Fruit fly (Drosophila melanogaster) whole organism, prepupa: Measurements from ENCODE around the gene CG13067.

Experiments
- Blimp-1 ChIP-seq: fragments of 200-800 bp; sonication (Bioruptor generic); optimal IDR thresholded peaks from 3 replicates; lab custom pipeline; 2017; ENCODE audit warnings: missing biosample characterization, missing genetic modification characterization, mild to moderate bottlenecking, moderate library complexity, missing genetic modification reagents
- CG10631 ChIP-seq: fragments of 200-800 bp; sonication (Bioruptor generic); optimal IDR thresholded peaks from 2 replicates; lab custom pipeline; 2016; ENCODE audit warnings: missing biosample characterization, missing genetic modification characterization
- CG10669 ChIP-seq: fragments of 200-800 bp; sonication (Bioruptor generic); optimal IDR thresholded peaks from 3 replicates; lab custom pipeline; 2018; ENCODE audit warnings: missing biosample characterization, mild to moderate bottlenecking, missing genetic modification characterization, moderate library complexity
- CG11294 ChIP-seq: fragments of 200-800 bp; sonication (Bioruptor generic); IDR thresholded peaks from 2 replicates; pipeline ENCODE4 v1.3.6; 2022; ENCODE audit warnings: missing biosample characterization, missing genetic modification characterization
- CG11762 ChIP-seq: fragments of 200-800 bp; sonication (Bioruptor generic); optimal IDR thresholded peaks from 3 replicates; lab custom pipeline; 2016; ENCODE audit warnings: missing biosample characterization, missing genetic modification characterization; ENCODE audit not compliant: insufficient read depth
- CG11902 ChIP-seq: fragments of 200-800 bp; sonication (Bioruptor generic); optimal IDR thresholded peaks from 3 replicates; lab custom pipeline; 2016; ENCODE audit warnings: missing biosample characterization, missing genetic modification characterization
- CG15336 ChIP-seq: fragments of 200-800 bp; sonication (Bioruptor generic); IDR thresholded peaks from 2 replicates; pipeline ENCODE4 v1.3.6; 2022; ENCODE audit warnings: missing biosample characterization, missing genetic modification characterization
- CG1621 ChIP-seq: fragments of 200-800 bp; sonication (Bioruptor generic); optimal IDR thresholded peaks from 3 replicates; lab custom pipeline; 2018; ENCODE audit warnings: missing biosample characterization, mild to moderate bottlenecking, missing genetic modification characterization
- CG32006 ChIP-seq: fragments of 200-800 bp; sonication (Bioruptor generic); optimal IDR thresholded peaks from 3 replicates; lab custom pipeline; 2017; ENCODE audit warnings: missing biosample characterization, mild to moderate bottlenecking, missing genetic modification characterization
- CG34406 ChIP-seq: fragments of 200-800 bp; sonication (Bioruptor generic); optimal IDR thresholded peaks from 3 replicates; lab custom pipeline; 2016; ENCODE audit warnings: missing biosample characterization, missing genetic modification characterization
- CG3919 ChIP-seq: fragments of 200-800 bp; sonication (Bioruptor generic); optimal IDR thresholded peaks from 3 replicates; lab custom pipeline; 2016; ENCODE audit warnings: missing biosample characterization, missing genetic modification characterization
- CG4318 ChIP-seq: fragments of 200-800 bp; sonication (Bioruptor generic); optimal IDR thresholded peaks from 3 replicates; lab custom pipeline; 2017; ENCODE audit warnings: missing biosample characterization, mild to moderate bottlenecking, missing genetic modification characterization
- CG6163 ChIP-seq: fragments of 200-800 bp; sonication (Bioruptor generic); IDR thresholded peaks from 3 replicates; pipeline ENCODE4 v1.3.6; 2022; ENCODE audit warnings: missing biosample characterization, missing genetic modification characterization
- CG6276 ChIP-seq: fragments of 200-800 bp; sonication (Bioruptor generic); optimal IDR thresholded peaks from 2 replicates; lab custom pipeline; 2017; ENCODE audit warnings: missing biosample characterization, mild to moderate bottlenecking, missing genetic modification characterization
- CG6792 ChIP-seq: fragments of 200-800 bp; sonication (Bioruptor generic); optimal IDR thresholded peaks from 3 replicates; lab custom pipeline; 2016; ENCODE audit warnings: missing biosample characterization, missing genetic modification characterization
- CG6808 ChIP-seq: fragments of 200-800 bp; sonication (Bioruptor generic); optimal IDR thresholded peaks from 3 replicates; lab custom pipeline; 2017; ENCODE audit warnings: missing biosample characterization, missing genetic modification characterization, mild to moderate bottlenecking, moderate library complexity, missing genetic modification reagents
- CG8119 ChIP-seq: fragments of 200-800 bp; sonication (Bioruptor generic); IDR thresholded peaks from 3 replicates; pipeline ENCODE4 v1.3.6; 2022; ENCODE audit warnings: missing biosample characterization, missing genetic modification characterization
- CG8632 ChIP-seq: fragments of 200-800 bp; sonication (Bioruptor generic); optimal IDR thresholded peaks from 3 replicates; lab custom pipeline; 2016; ENCODE audit warnings: missing biosample characterization, missing genetic modification characterization
- Eip75B ChIP-seq: fragments of 200-800 bp; sonication (Bioruptor generic); optimal IDR thresholded peaks from 3 replicates; lab custom pipeline; 2016; ENCODE audit warnings: missing biosample characterization, missing genetic modification characterization
- Eip78C ChIP-seq: fragments of 200-800 bp; sonication (Bioruptor generic); peaks from one replicate; lab custom pipeline; 2016; ENCODE audit warnings: missing biosample characterization, missing genetic modification characterization
- Ets21C ChIP-seq: fragments of 200-800 bp; sonication (Bioruptor generic); optimal IDR thresholded peaks from 3 replicates; lab custom pipeline; 2016; ENCODE audit warnings: missing biosample characterization, missing genetic modification characterization
- Ets96B ChIP-seq: fragments of 200-800 bp; optimal IDR thresholded peaks from 2 replicates; lab custom pipeline; 2019; ENCODE audit warnings: missing biosample characterization, mild to moderate bottlenecking, missing genetic modification characterization, moderate library complexity
- Hr39 ChIP-seq: fragments of 200-800 bp; sonication (Bioruptor generic); optimal IDR thresholded peaks from 2 replicates; lab custom pipeline; 2016; ENCODE audit warnings: missing biosample characterization, missing genetic modification characterization
- Hr4 ChIP-seq: fragments of 200-800 bp; sonication (Bioruptor generic); optimal IDR thresholded peaks from 3 replicates; lab custom pipeline; 2016; ENCODE audit warnings: missing biosample characterization, missing genetic modification characterization
- Met ChIP-seq: fragments of 200-800 bp; sonication (Bioruptor generic); optimal IDR thresholded peaks from 3 replicates; lab custom pipeline; 2016; ENCODE audit warnings: missing biosample characterization, missing genetic modification characterization
- OdsH ChIP-seq: fragments of 200-800 bp; sonication (Bioruptor generic); optimal IDR thresholded peaks from 3 replicates; lab custom pipeline; 2016; ENCODE audit warnings: missing biosample characterization, missing genetic modification characterization
- Sox102F ChIP-seq: fragments of 200-800 bp; sonication (Bioruptor generic); optimal IDR thresholded peaks from 2 replicates; lab custom pipeline; 2016; ENCODE audit warnings: missing biosample characterization, mild to moderate bottlenecking, missing genetic modification characterization
- Sox15 ChIP-seq: fragments of 200-800 bp; sonication (Bioruptor generic); optimal IDR thresholded peaks from 3 replicates; lab custom pipeline; 2016; ENCODE audit warnings: missing biosample characterization, missing genetic modification characterization
- achi ChIP-seq: fragments of 200-800 bp; sonication (Bioruptor generic); optimal IDR thresholded peaks from 3 replicates; lab custom pipeline; 2016; ENCODE audit warnings: missing biosample characterization, missing genetic modification characterization
- acj6 ChIP-seq: fragments of 200-800 bp; sonication (Bioruptor generic); optimal IDR thresholded peaks from 3 replicates; lab custom pipeline; 2016; ENCODE audit warnings: missing biosample characterization, missing genetic modification characterization
- cyc ChIP-seq: fragments of 200-800 bp; sonication (Bioruptor generic); optimal IDR thresholded peaks from 3 replicates; lab custom pipeline; 2016; ENCODE audit warnings: missing biosample characterization, missing genetic modification characterization
- dac ChIP-seq: fragments of 200-800 bp; sonication (Bioruptor generic); optimal IDR thresholded peaks from 2 replicates; lab custom pipeline; 2017; ENCODE audit warnings: missing biosample characterization, mild to moderate bottlenecking, missing genetic modification characterization
- eg ChIP-seq: fragments of 200-800 bp; sonication (Bioruptor generic); IDR thresholded peaks from 3 replicates; pipeline ENCODE4 v1.3.6; 2022; ENCODE audit warnings: missing biosample characterization, missing genetic modification characterization
- esn ChIP-seq: fragments of 200-800 bp; sonication (Bioruptor generic); optimal IDR thresholded peaks from 2 replicates; lab custom pipeline; 2016; ENCODE audit warnings: missing biosample characterization, mild to moderate bottlenecking, missing genetic modification characterization, moderate library complexity
- fd59A ChIP-seq: fragments of 200-800 bp; sonication (Bioruptor generic); optimal IDR thresholded peaks from 2 replicates; lab custom pipeline; 2017; ENCODE audit warnings: missing biosample characterization, mild to moderate bottlenecking, missing genetic modification characterization, missing genetic modification reagents
- pdm3 ChIP-seq: fragments of 200-800 bp; sonication (Bioruptor generic); optimal IDR thresholded peaks from 3 replicates; lab custom pipeline; 2016; ENCODE audit warnings: missing biosample characterization, missing genetic modification characterization
- salr ChIP-seq, 2 experiments: fragments of 200-800 bp; sonication (Bioruptor generic); optimal IDR thresholded peaks; 3 replicates each; lab custom pipeline; 2016 to 2018; ENCODE audit warnings: missing biosample characterization in 2 of 2, missing genetic modification characterization in 2 of 2, mild to moderate bottlenecking in 1 of 2
- spab ChIP-seq: fragments of 200-800 bp; sonication (Bioruptor generic); optimal IDR thresholded peaks from 2 replicates; lab custom pipeline; 2017; ENCODE audit warnings: missing biosample characterization, mild to moderate bottlenecking, missing genetic modification characterization, missing genetic modification reagents
- svp ChIP-seq: fragments of 200-800 bp; sonication (Bioruptor generic); peaks from one replicate; lab custom pipeline; 2016; ENCODE audit warnings: missing biosample characterization, missing genetic modification characterization
- topi ChIP-seq: fragments of 200-800 bp; sonication (Bioruptor generic); optimal IDR thresholded peaks from 3 replicates; lab custom pipeline; 2016; ENCODE audit warnings: missing biosample characterization, missing genetic modification characterization
- vri ChIP-seq: fragments of 200-800 bp; sonication (Bioruptor generic); optimal IDR thresholded peaks from 3 replicates; lab custom pipeline; 2016; ENCODE audit warnings: missing biosample characterization, mild to moderate bottlenecking, missing genetic modification characterization

CG13067 gene

dm6 chr3L:16286258-16286657, 15.2 kb downstream of the CG13067 start (continued):
- peak; percentile 3 for TF ChIP-seq cyc (GFP tag; lab: Kevin White, UChicago)
- peak; percentile 55 for TF ChIP-seq CG3919
- TF ChIP-seq Sox102F = peak; percentile 12
- TF ChIP-seq esn (GFP tag; lab: Kevin White, UChicago) = peak; percentile 37
- TF ChIP-seq CG32006 (GFP tag; lab: Kevin White, UChicago) = peak; percentile 9
- no peak for TF ChIP-seq dac
- TF ChIP-seq CG11294 = no peak
- TF ChIP-seq Ets21C (GFP tag; lab: Kevin White, UChicago) = no peak
- TF ChIP-seq pdm3 (GFP tag; lab: Kevin White, UChicago) = peak; percentile 64
- TF ChIP-seq Hr4 (GFP tag; lab: Kevin White, UChicago) = no peak
- TF ChIP-seq CG10669 (GFP tag; lab: Kevin White, UChicago) = peak; percentile 85
- TF ChIP-seq topi (GFP tag; lab: Kevin White, UChicago) = peak; percentile 35
- peak; percentile 77 for TF ChIP-seq CG6808 (GFP tag; lab: Kevin White, UChicago)
- TF ChIP-seq CG8632 (GFP tag; lab: Kevin White, UChicago) = peak; percentile 67
- TF ChIP-seq CG1621 = peak; percentile 78
- TF ChIP-seq Blimp-1 (GFP tag; lab: Kevin White, UChicago) = no peak
- TF ChIP-seq CG6276 (GFP tag; lab: Kevin White, UChicago) = no peak
- peak; percentile 93 for TF ChIP-seq Eip78C (GFP tag; lab: Kevin White, UChicago)
- TF ChIP-seq salr (GFP tag; optimal IDR thresholded peaks at IDR 0.05; lab: Kevin White, UChicago) = peak in 1 of 2 experiments; percentile 56
- peak; percentile 71 for TF ChIP-seq Eip75B
- peak; percentile 39 for TF ChIP-seq Sox15
- TF ChIP-seq CG8119 (GFP tag; lab: Robert Waterston, UW) = no peak
- peak; percentile 79 for TF ChIP-seq fd59A (GFP tag; lab: Kevin White, UChicago)
- no peak for TF ChIP-seq CG4318 (GFP tag; lab: Kevin White, UChicago)

DNA sequence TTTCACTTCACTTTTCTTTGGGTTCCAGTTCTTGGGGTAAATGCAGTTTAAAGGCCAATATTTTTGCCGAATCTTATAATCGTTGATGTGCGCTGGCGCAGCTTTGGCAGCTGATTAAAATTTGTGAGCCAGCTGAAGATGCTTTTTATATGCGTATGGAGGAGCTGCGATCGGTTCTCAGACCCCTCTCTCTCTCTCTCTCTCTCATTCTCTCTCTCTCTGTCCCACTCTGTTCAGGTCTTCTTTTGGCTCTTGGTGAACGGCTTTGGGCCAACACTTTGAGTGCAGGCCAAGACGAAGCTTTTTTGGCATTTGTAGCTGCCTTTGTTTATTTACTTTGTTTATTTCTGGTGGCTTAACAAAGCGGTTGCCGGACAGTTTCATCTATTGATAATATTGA, 17.2 kb downstream of the CG13067 start, which contains the start of gene CG13046:
TSS of gene CG13046 (minus strand) at position 101 of the 400 bp plus-strand sequence.
- TF ChIP-seq CG8632 (GFP tag; lab: Kevin White, UChicago) = no peak
- TF ChIP-seq dac = no peak
- no peak for TF ChIP-seq Sox15
- no peak for TF ChIP-seq CG11902 (GFP tag; lab: Kevin White, UChicago)
- no peak for TF ChIP-seq topi (GFP tag; lab: Kevin White, UChicago)
- TF ChIP-seq CG6163 (GFP tag; lab: Robert Waterston, UW) = no peak
- no peak for TF ChIP-seq CG8119 (GFP tag; lab: Robert Waterston, UW)
- no peak for TF ChIP-seq CG6792 (GFP tag; lab: Kevin White, UChicago)

dm6 chr3L:16289067-16289466, 18.0 kb downstream of the CG13067 start:
- peak; percentile 14 for TF ChIP-seq Ets96B
- TF ChIP-seq CG4318 (GFP tag; lab: Kevin White, UChicago) = no peak
- TF ChIP-seq CG6163 (GFP tag; lab: Robert Waterston, UW) = 0 out of 3 replicates have a peak, but pooled peaks have one; percentile 45
- peak; percentile 5 for TF ChIP-seq CG34406 (GFP tag; lab: Kevin White, UChicago)
- no peak for TF ChIP-seq vri (GFP tag; lab: Kevin White, UChicago)
- peak; percentile 25 for TF ChIP-seq CG32006 (GFP tag; lab: Kevin White, UChicago)
- TF ChIP-seq Hr39 = no peak
- peak; percentile 33 for TF ChIP-seq CG10631 (GFP tag; lab: Kevin White, UChicago)
- peak; percentile 15 for TF ChIP-seq CG11762 (GFP tag; lab: Kevin White, UChicago)
- peak; percentile 46; the same call in 1 of the 3 replicates for TF ChIP-seq CG8119 (GFP tag; lab: Robert Waterston, UW)
- TF ChIP-seq svp = no peak
- peak; percentile 10 for TF ChIP-seq pdm3 (GFP tag; lab: Kevin White, UChicago)
- TF ChIP-seq Met (GFP tag; lab: Kevin White, UChicago) = no peak
- peak; percentile 23 for TF ChIP-seq achi
- TF ChIP-seq Eip78C (GFP tag; lab: Kevin White, UChicago) = peak; percentile 73
- TF ChIP-seq CG15336 (GFP tag; lab: Robert Waterston, UW) = peak; percentile 8; the same call in 1 of the 2 replicates
- peak; percentile 4 for TF ChIP-seq CG10669 (GFP tag; lab: Kevin White, UChicago)
- TF ChIP-seq spab (GFP tag; lab: Kevin White, UChicago) = peak; percentile 12
- peak; percentile 18 for TF ChIP-seq Hr4 (GFP tag; lab: Kevin White, UChicago)
- peak; percentile 12 for TF ChIP-seq CG1621
- peak; percentile 30 for TF ChIP-seq acj6 (GFP tag; lab: Kevin White, UChicago)
- TF ChIP-seq topi (GFP tag; lab: Kevin White, UChicago) = no peak
- peak; percentile 14; the same call in 1 of the 3 replicates for TF ChIP-seq eg (GFP tag; lab: Robert Waterston, UW)
- peak; percentile 26 for TF ChIP-seq OdsH (GFP tag; lab: Kevin White, UChicago)
- TF ChIP-seq, all 60 proteins: peak for 18
